Worm (Caenorhabditis elegans): ENCODE data around the gene C46C2.2.

- no peak for TF ChIP-seq unc-62 (GFP tag; optimal IDR thresholded peaks at IDR 0.05)
- TF ChIP-seq nhr-12 (tag; optimal IDR thresholded peaks at IDR 0.05) = no peak
- no peak for TF ChIP-seq ceh-28 (tag; optimal IDR thresholded peaks at IDR 0.05)
- no peak for TF ChIP-seq unc-39 (tag; optimal IDR thresholded peaks at IDR 0.05)
- peak; percentile 34 for TF ChIP-seq fkh-10 (GFP tag; optimal IDR thresholded peaks at IDR 0.05)
- TF ChIP-seq snpc-4 (tag; optimal IDR thresholded peaks at IDR 0.05) = peak; percentile 22
- no peak for TF ChIP-seq egl-27 (tag; optimal IDR thresholded peaks at IDR 0.05)
- no peak for TF ChIP-seq elt-2 (tag; optimal IDR thresholded peaks at IDR 0.05)
- TF ChIP-seq ceh-82 (tag; optimal IDR thresholded peaks at IDR 0.05) = no peak
- no peak for TF ChIP-seq nhr-11 (tag; optimal IDR thresholded peaks at IDR 0.05)
- no peak for TF ChIP-seq nhr-76 (tag; optimal IDR thresholded peaks at IDR 0.05)
- no peak for TF ChIP-seq pqm-1 (tag; optimal IDR thresholded peaks at IDR 0.05)
These were observed 1.1 kb upstream of the C46C2.2 start for ce11 chrIV:9216437-9216836.
